Fruit fly (Drosophila melanogaster): ENCODE results near the gene pdm2.

DNA sequence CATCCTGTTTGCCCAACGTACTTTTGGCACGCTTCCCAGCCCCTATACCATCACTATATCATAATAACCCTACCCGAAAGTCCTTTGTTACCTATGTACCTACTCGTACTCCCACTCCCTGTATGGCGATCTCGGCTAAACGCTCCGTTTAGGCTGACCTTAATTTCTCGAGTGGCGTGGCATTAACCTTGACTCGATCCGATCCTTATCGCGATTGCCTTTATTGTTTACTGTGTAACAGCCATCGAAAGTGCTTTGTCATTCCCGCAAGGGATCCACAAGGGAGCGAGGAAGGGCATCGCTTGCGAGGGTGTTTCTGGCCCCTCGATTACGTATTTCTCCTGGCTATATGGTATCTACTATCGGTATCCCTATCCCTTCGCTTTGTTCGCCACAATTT, 23.8 kb upstream of the pdm2 start:
- TF ChIP-seq dsf (GFP tag; optimal IDR thresholded peaks at IDR 0.05; ENCODE audit: borderline replicate concordance) (no peak), brk (GFP tag; optimal IDR thresholded peaks at IDR 0.05) (no peak), OdsH (GFP tag; optimal IDR thresholded peaks at IDR 0.05) (no peak), usp (GFP tag; optimal IDR thresholded peaks at IDR 0.05) (no peak), foxo (GFP tag; optimal IDR thresholded peaks at IDR 0.05) (no peak), Mio (GFP tag; optimal IDR thresholded peaks at IDR 0.05) (no peak), Rel (GFP tag; optimal IDR thresholded peaks at IDR 0.05) (no peak), Rel (tag; optimal IDR thresholded peaks at IDR 0.05) (no peak), Abd-B (GFP tag; optimal IDR thresholded peaks at IDR 0.05) (no peak), Hnf4 (GFP tag; optimal IDR thresholded peaks at IDR 0.05) (no peak), lola (GFP tag; optimal IDR thresholded peaks at IDR 0.05) (no peak)
